Worm (Caenorhabditis elegans) whole organism, L4 larva: ENCODE results near the gene nas-4.

Experiments used
- F10B5.3 ChIP-seq: sonication (generic microtip); optimal IDR thresholded peaks from 2 replicates; lab custom pipeline; 2016; ENCODE audit warnings: mild to moderate bottlenecking, missing genetic modification characterization, missing compliant biosample characterization
- R02D3.7 ChIP-seq: fragments of 150-350 bp; sonication (generic microtip); optimal IDR thresholded peaks from 3 replicates; lab custom pipeline; 2014; ENCODE audit warnings: missing biosample characterization, missing genetic modification characterization
- Y75B8A.6 ChIP-seq: fragments of 200-800 bp; sonication (Bioruptor generic); IDR thresholded peaks from 2 replicates; pipeline ENCODE4 v1.3.6; 2022; ENCODE audit warnings: missing genetic modification reagents, missing genetic modification characterization, missing compliant biosample characterization
- aha-1 ChIP-seq: fragments of 150-350 bp; peaks from one replicate; lab custom pipeline; 2014; ENCODE audit warnings: missing biosample characterization, missing genetic modification characterization
- aly-2 ChIP-seq: sonication (generic microtip); optimal IDR thresholded peaks from 2 replicates; lab custom pipeline; 2018; ENCODE audit warnings: missing biosample characterization, missing genetic modification characterization
- ceh-28 ChIP-seq: fragments of 150-350 bp; optimal IDR thresholded peaks from 2 replicates; lab custom pipeline; 2014; ENCODE audit warnings: missing biosample characterization, missing genetic modification reagents, missing genetic modification characterization
- ceh-32 ChIP-seq: sonication (generic microtip); optimal IDR thresholded peaks from 2 replicates; lab custom pipeline; 2016; ENCODE audit warnings: mild to moderate bottlenecking, missing genetic modification characterization, missing compliant biosample characterization; ENCODE audit not compliant: poor library complexity
- ceh-44 ChIP-seq: fragments of 200-800 bp; sonication (Bioruptor generic); IDR thresholded peaks from 2 replicates; pipeline ENCODE4 v1.3.6; 2022; ENCODE audit warnings: missing genetic modification reagents, missing genetic modification characterization, missing compliant biosample characterization
- cey-2 ChIP-seq: sonication (generic microtip); optimal IDR thresholded peaks from 3 replicates; lab custom pipeline; 2017; ENCODE audit warnings: missing genetic modification characterization, mild to moderate bottlenecking, missing compliant biosample characterization, antibody characterized with exemption, borderline replicate concordance; ENCODE audit not compliant: insufficient read depth
- daf-12 ChIP-seq: fragments of 150-350 bp; optimal IDR thresholded peaks from 2 replicates; lab custom pipeline; 2014; ENCODE audit warnings: missing biosample characterization, missing genetic modification reagents, missing genetic modification characterization
- daf-16 ChIP-seq, 3 experiments: sonication (generic microtip); optimal IDR thresholded peaks; 2 replicates each; lab custom pipeline; 2016 to 2017; ENCODE audit warnings: missing genetic modification characterization in 3 of 3, missing genetic modification reagents in 3 of 3, mild to moderate bottlenecking in 2 of 3, missing compliant biosample characterization in 2 of 3, missing biosample characterization in 1 of 3, moderate library complexity in 1 of 3
- daf-19 ChIP-seq: fragments of 200-800 bp; sonication (Bioruptor generic); conservative IDR thresholded peaks from 2 replicates; pipeline ENCODE4 v1.3.6; 2022; ENCODE audit warnings: missing genetic modification characterization, missing compliant biosample characterization
- dmd-6 ChIP-seq: fragments of 200-800 bp; sonication (Bioruptor generic); IDR thresholded peaks from 2 replicates; pipeline ENCODE4 v1.3.6; 2022; ENCODE audit warnings: missing genetic modification reagents, missing genetic modification characterization, missing compliant biosample characterization
- dmd-8 ChIP-seq: fragments of 200-800 bp; sonication (Bioruptor generic); IDR thresholded peaks from 2 replicates; pipeline ENCODE4 v1.3.6; 2022; ENCODE audit warnings: missing genetic modification characterization, missing compliant biosample characterization
- dpl-1 ChIP-seq: fragments of 150-350 bp; optimal IDR thresholded peaks from 2 replicates; lab custom pipeline; 2014; ENCODE audit warnings: missing biosample characterization, missing genetic modification reagents, missing genetic modification characterization
- duxl-1 ChIP-seq: sonication (generic microtip); optimal IDR thresholded peaks from 2 replicates; lab custom pipeline; 2016; ENCODE audit warnings: mild to moderate bottlenecking, missing genetic modification characterization, moderate library complexity, missing compliant biosample characterization; ENCODE audit not compliant: poor library complexity
- dve-1 ChIP-seq: sonication (generic microtip); optimal IDR thresholded peaks from 2 replicates; lab custom pipeline; 2017; ENCODE audit warnings: antibody characterized with exemption, mild to moderate bottlenecking, missing genetic modification characterization, missing compliant biosample characterization; ENCODE audit not compliant: insufficient read depth
- egl-27 ChIP-seq: sonication (generic microtip); optimal IDR thresholded peaks from 3 replicates; lab custom pipeline; 2017; ENCODE audit warnings: missing biosample characterization, missing genetic modification reagents, missing genetic modification characterization
- fkh-10 ChIP-seq: fragments of 150-350 bp; optimal IDR thresholded peaks from 2 replicates; lab custom pipeline; 2014; ENCODE audit warnings: missing biosample characterization, missing genetic modification reagents, missing genetic modification characterization
- hlh-11 ChIP-seq: fragments of 200-800 bp; sonication (Bioruptor generic); optimal IDR thresholded peaks from 2 replicates; lab custom pipeline; 2018; ENCODE audit warnings: mild to moderate bottlenecking, missing genetic modification characterization, missing compliant biosample characterization
- hlh-30 ChIP-seq: sonication (generic microtip); optimal IDR thresholded peaks from 2 replicates; lab custom pipeline; 2017; ENCODE audit warnings: antibody characterized with exemption, mild to moderate bottlenecking, missing genetic modification characterization, missing compliant biosample characterization; ENCODE audit not compliant: insufficient read depth
- jun-1 ChIP-seq: fragments of 150-350 bp; optimal IDR thresholded peaks from 2 replicates; lab custom pipeline; 2014; ENCODE audit warnings: missing biosample characterization, missing genetic modification reagents, missing genetic modification characterization
- lim-7 ChIP-seq: fragments of 200-800 bp; sonication (Bioruptor generic); IDR thresholded peaks from 2 replicates; pipeline ENCODE4 v1.3.6; 2022; ENCODE audit warnings: missing genetic modification characterization, missing compliant biosample characterization
- lin-13 ChIP-seq: fragments of 150-350 bp; optimal IDR thresholded peaks from 2 replicates; lab custom pipeline; 2014; ENCODE audit warnings: missing biosample characterization, missing genetic modification reagents, missing genetic modification characterization
- lin-29 ChIP-seq: fragments of 200-800 bp; sonication (Bioruptor generic); IDR thresholded peaks from 2 replicates; pipeline ENCODE4 v1.3.6; 2022; ENCODE audit warnings: missing genetic modification reagents, missing genetic modification characterization, missing compliant biosample characterization
- lin-38 ChIP-seq: fragments of 200-800 bp; sonication (Bioruptor generic); IDR thresholded peaks from 2 replicates; pipeline ENCODE4 v1.3.6; 2022; ENCODE audit warnings: missing genetic modification reagents, missing genetic modification characterization, missing compliant biosample characterization
- lir-3 ChIP-seq: sonication (generic microtip); optimal IDR thresholded peaks from 2 replicates; lab custom pipeline; 2016; ENCODE audit warnings: mild to moderate bottlenecking, missing genetic modification characterization, missing compliant biosample characterization
- madf-9 ChIP-seq: fragments of 200-800 bp; sonication (Bioruptor generic); conservative IDR thresholded peaks from 2 replicates; pipeline ENCODE4 v1.3.6; 2022; ENCODE audit warnings: missing genetic modification reagents, missing genetic modification characterization, missing compliant biosample characterization
- mdl-1 ChIP-seq, 2 experiments: fragments of 150-350 bp in 1 of 2; sonication (generic microtip) in 1 of 2; optimal IDR thresholded peaks; 2 replicates each; lab custom pipeline; 2014 to 2017; ENCODE audit warnings: missing biosample characterization in 2 of 2, missing genetic modification characterization in 2 of 2
- mxl-2 ChIP-seq: fragments of 200-800 bp; sonication (Bioruptor generic); conservative IDR thresholded peaks from 2 replicates; pipeline ENCODE4 v1.3.6; 2022; ENCODE audit warnings: missing genetic modification reagents, missing genetic modification characterization, missing compliant biosample characterization
- nhr-111 ChIP-seq: fragments of 200-800 bp; sonication (Bioruptor generic); optimal IDR thresholded peaks from 2 replicates; lab custom pipeline; 2018; ENCODE audit warnings: mild to moderate bottlenecking, missing genetic modification characterization, missing compliant biosample characterization
- nhr-28 ChIP-seq: fragments of 150-350 bp; optimal IDR thresholded peaks from 2 replicates; lab custom pipeline; 2014; ENCODE audit warnings: missing biosample characterization, missing genetic modification characterization
- nhr-48 ChIP-seq: sonication (generic microtip); optimal IDR thresholded peaks from 2 replicates; lab custom pipeline; 2016; ENCODE audit warnings: mild to moderate bottlenecking, missing genetic modification characterization, missing compliant biosample characterization
- nhr-76 ChIP-seq: fragments of 150-350 bp; optimal IDR thresholded peaks from 2 replicates; lab custom pipeline; 2014; ENCODE audit warnings: missing biosample characterization, missing genetic modification characterization
- nhr-77 ChIP-seq: fragments of 150-350 bp; optimal IDR thresholded peaks from 2 replicates; lab custom pipeline; 2014; ENCODE audit warnings: missing biosample characterization, missing genetic modification characterization
- pha-4 ChIP-seq, 2 experiments: fragments of 150-350 bp in 1 of 2; fragments of 200-800 bp in 1 of 2; sonication (Bioruptor generic) in 1 of 2; IDR thresholded peaks in 1 of 2; optimal IDR thresholded peaks in 1 of 2; 2 replicates each; pipeline versions ENCODE4 v1.3.6 to Lab custom; 2014 to 2022; ENCODE audit warnings: missing genetic modification characterization in 2 of 2, missing genetic modification reagents in 2 of 2, missing biosample characterization in 1 of 2, missing compliant biosample characterization in 1 of 2
- pqm-1 ChIP-seq: sonication (generic microtip); optimal IDR thresholded peaks from 2 replicates; lab custom pipeline; 2017; ENCODE audit warnings: missing biosample characterization, missing genetic modification characterization
- rbr-2 ChIP-seq: sonication (generic microtip); optimal IDR thresholded peaks from 2 replicates; lab custom pipeline; 2016; ENCODE audit warnings: missing genotype, missing genetic modification characterization, missing compliant biosample characterization
- sdz-12 ChIP-seq: fragments of 200-800 bp; sonication (Bioruptor generic); optimal IDR thresholded peaks from 2 replicates; lab custom pipeline; 2018; ENCODE audit warnings: mild to moderate bottlenecking, missing genetic modification characterization, missing compliant biosample characterization
- set-16 ChIP-seq: fragments of 200-800 bp; sonication (Bioruptor generic); IDR thresholded peaks from 2 replicates; pipeline ENCODE4 v1.3.6; 2022; ENCODE audit warnings: missing genetic modification reagents, missing genetic modification characterization, missing compliant biosample characterization
- tag-97 ChIP-seq: fragments of 200-800 bp; sonication (Bioruptor generic); IDR thresholded peaks from 2 replicates; pipeline ENCODE4 v1.3.6; 2022; ENCODE audit warnings: missing genetic modification characterization, missing compliant biosample characterization
- unc-62 ChIP-seq, 3 experiments: fragments of 150-350 bp in 1 of 3; sonication (generic microtip); optimal IDR thresholded peaks in 2 of 3; peaks in 1 of 3; 1 replicate in 1 of 3; 2 replicates in 2 of 3; lab custom pipeline; 2014 to 2017; ENCODE audit warnings: missing biosample characterization in 3 of 3, missing genetic modification characterization in 3 of 3, missing genetic modification reagents in 3 of 3, missing genotype in 1 of 3
- vab-7 ChIP-seq: fragments of 200-800 bp; sonication (Bioruptor generic); IDR thresholded peaks from 2 replicates; pipeline ENCODE4 v1.3.6; 2022; ENCODE audit warnings: missing genetic modification reagents, missing genetic modification characterization, missing compliant biosample characterization
- zag-1 ChIP-seq: fragments of 150-350 bp; optimal IDR thresholded peaks from 2 replicates; lab custom pipeline; 2014; ENCODE audit warnings: missing biosample characterization, missing genetic modification characterization
- zfp-3 ChIP-seq: fragments of 200-800 bp; sonication (Bioruptor generic); conservative IDR thresholded peaks from 2 replicates; pipeline ENCODE4 v1.3.6; 2022; ENCODE audit warnings: missing genetic modification reagents, missing genetic modification characterization, missing compliant biosample characterization
- zip-2 ChIP-seq: fragments of 150-350 bp; optimal IDR thresholded peaks from 2 replicates; lab custom pipeline; 2014; ENCODE audit warnings: missing biosample characterization, missing genetic modification characterization
- ztf-11 ChIP-seq: fragments of 150-350 bp; optimal IDR thresholded peaks from 2 replicates; lab custom pipeline; 2014; ENCODE audit warnings: missing biosample characterization, missing genetic modification characterization

Gene nas-4

ce11 chrIII:6420201-6420600 lies 4.7 kb upstream of the nas-4 start (continued):
- TF ChIP-seq mdl-1 (tag; optimal IDR thresholded peaks at IDR 0.05; lab: Kevin White, UChicago) (peak in 1 of 2 experiments; percentile 51), lir-3 (tag; lab: Kevin White, UChicago) (no peak), madf-9 (GFP tag; lab: Robert Waterston, UW) (no peak), ztf-11 (tag; lab: Kevin White, UChicago) (no peak), pqm-1 (tag; lab: Kevin White, UChicago) (no peak), daf-19 (GFP tag; lab: Robert Waterston, UW) (no peak), dmd-8 (GFP tag; lab: Robert Waterston, UW) (0 out of 2 replicates have a peak, but pooled peaks have one; percentile 57), daf-12 (tag; lab: Kevin White, UChicago) (no peak), lin-29 (no peak), ceh-28 (tag; lab: Kevin White, UChicago) (no peak), set-16 (no peak), daf-16 (GFP tag; optimal IDR thresholded peaks at IDR 0.05; lab: Kevin White, UChicago) (peak in 1 of 2 experiments; percentile 61), daf-16 (tag; optimal IDR thresholded peaks at IDR 0.05; lab: Kevin White, UChicago) (peak; percentile 36), R02D3.7 (no peak), Y75B8A.6 (no peak), ceh-44 (GFP tag; lab: Robert Waterston, UW) (no peak), hlh-30 (tag; lab: Kevin White, UChicago) (peak; percentile 55), cey-2 (tag; lab: Kevin White, UChicago) (no peak), nhr-111 (GFP tag; lab: Kevin White, UChicago) (no peak), zfp-3 (no peak), unc-62 (GFP tag; optimal IDR thresholded peaks at IDR 0.05 in 1 of 2; lab: Kevin White, UChicago) (peak in 1 of 2 experiments; percentile 31), unc-62 (tag; optimal IDR thresholded peaks at IDR 0.05; lab: Kevin White, UChicago) (no peak), aly-2 (no peak), dpl-1 (GFP tag; lab: Kevin White, UChicago) (no peak), egl-27 (tag; lab: Kevin White, UChicago) (no peak), dmd-6 (GFP tag; lab: Robert Waterston, UW) (peak; percentile 59), nhr-77 (tag; lab: Kevin White, UChicago) (no peak), sdz-12 (GFP tag; lab: Kevin White, UChicago) (no peak), rbr-2 (tag; lab: Kevin White, UChicago) (no peak), zag-1 (tag; lab: Kevin White, UChicago) (no peak), zip-2 (tag; lab: Kevin White, UChicago) (no peak)
- TF ChIP-seq, all 104 proteins: peak for 13

- TF ChIP-seq aha-1 (no peak), egl-27 (tag; lab: Kevin White, UChicago) (no peak), duxl-1 (tag; lab: Kevin White, UChicago) (no peak), nhr-76 (tag; lab: Kevin White, UChicago) (no peak), mxl-2 (GFP tag; lab: Robert Waterston, UW) (no peak), hlh-11 (tag; lab: Kevin White, UChicago) (peak; percentile 52), lin-13 (no peak), fkh-10 (GFP tag; lab: Kevin White, UChicago) (no peak), nhr-77 (tag; lab: Kevin White, UChicago) (no peak), nhr-48 (tag; lab: Kevin White, UChicago) (peak; percentile 8), F10B5.3 (tag; lab: Kevin White, UChicago) (no peak), lin-38 (no peak), ceh-28 (tag; lab: Kevin White, UChicago) (no peak), ceh-32 (tag; lab: Kevin White, UChicago) (no peak), daf-12 (tag; lab: Kevin White, UChicago) (no peak), rbr-2 (tag; lab: Kevin White, UChicago) (no peak), R02D3.7 (no peak), nhr-28 (peak; percentile 69), jun-1 (no peak), Y75B8A.6 (no peak), dve-1 (tag; lab: Kevin White, UChicago) (peak; percentile 1), lim-7 (GFP tag; lab: Robert Waterston, UW) (no peak), hlh-30 (tag; lab: Kevin White, UChicago) (peak; percentile 43), tag-97 (no peak), vab-7 (GFP tag; lab: Robert Waterston, UW) (no peak), mdl-1 (tag; optimal IDR thresholded peaks at IDR 0.05; lab: Kevin White, UChicago) (peak in 1 of 2 experiments; percentile 38), pha-4 (GFP tag; IDR thresholded peaks at IDR 0.05; lab: Robert Waterston, UW) (no peak), pha-4 (tag; optimal IDR thresholded peaks at IDR 0.05; lab: Kevin White, UChicago) (no peak)
Observed at ce11 chrIII:6419409-6419944, 4.0 kb upstream of the nas-4 start, which contains the start of gene atgl-1. atgl-1 (minus strand) TSS chrIII:6419459.
